Fruit fly (Drosophila melanogaster): ENCODE measurements around the gene ppl.

Gene ppl

DNA sequence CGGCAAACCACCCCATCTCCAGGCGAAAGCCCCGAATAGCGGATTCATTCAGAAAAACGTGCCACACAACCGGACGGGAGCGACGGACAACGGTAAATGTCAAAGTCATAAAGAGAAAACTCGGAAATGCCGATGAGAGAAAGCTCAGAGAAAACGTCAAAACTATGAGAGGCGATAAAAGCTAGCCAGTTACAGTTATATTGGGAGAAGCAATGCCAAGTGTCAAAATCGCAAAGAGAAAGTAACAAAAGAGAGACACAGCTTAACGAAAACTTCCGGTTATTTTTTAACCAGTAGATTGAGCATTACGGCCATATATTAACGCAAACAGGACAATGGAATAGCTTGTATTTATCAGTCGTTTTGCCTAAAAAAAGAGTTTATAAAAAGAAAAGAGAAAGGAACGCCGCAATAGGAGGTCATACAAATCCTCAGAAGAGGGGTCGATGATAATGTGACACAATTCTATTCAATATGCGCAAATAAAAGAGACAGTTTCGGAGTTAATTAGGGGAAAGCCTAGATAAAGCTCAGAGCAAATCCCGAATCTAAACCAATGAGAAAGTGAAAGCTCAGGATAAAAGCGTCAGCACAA is 38.1 kb upstream of the ppl start:
- TF ChIP-seq Hr78 (GFP tag; optimal IDR thresholded peaks at IDR 0.05) (no peak), OdsH (GFP tag; optimal IDR thresholded peaks at IDR 0.05) (no peak), brk (GFP tag; optimal IDR thresholded peaks at IDR 0.05) (no peak), jim (GFP tag; optimal IDR thresholded peaks at IDR 0.05) (no peak), Myc (optimal IDR thresholded peaks at IDR 0.05) (no peak), Vsx2 (GFP tag; optimal IDR thresholded peaks at IDR 0.05; ENCODE audit: partially characterized antibody) (no peak), Dfd (GFP tag; optimal IDR thresholded peaks at IDR 0.05) (no peak)

- TF ChIP-seq sv (GFP tag; optimal IDR thresholded peaks at IDR 0.05) (no peak), fru (GFP tag; optimal IDR thresholded peaks at IDR 0.05) (no peak), Vsx2 (GFP tag; optimal IDR thresholded peaks at IDR 0.05; ENCODE audit: partially characterized antibody) (no peak), OdsH (GFP tag; optimal IDR thresholded peaks at IDR 0.05) (no peak), Jra (GFP tag; optimal IDR thresholded peaks at IDR 0.05) (no peak), foxo (GFP tag; optimal IDR thresholded peaks at IDR 0.05) (no peak), jim (GFP tag; optimal IDR thresholded peaks at IDR 0.05) (no peak), br (GFP tag; optimal IDR thresholded peaks at IDR 0.05) (no peak)
Observed at dm6 chr3L:21318474-21318873, 37.2 kb upstream of the ppl start, which contains the start of gene Rab26. Gene Rab26, plus strand, starts transcription at chr3L:21318774.

dm6 chr3L:21317416-21318259 is 36.3 kb upstream of the ppl start, which contains the start of gene Pc:
Gene Pc, minus strand, starts transcription at chr3L:21318020.
- no peak for TF ChIP-seq Abd-B (GFP tag; optimal IDR thresholded peaks at IDR 0.05)
- no peak for TF ChIP-seq woc (GFP tag; optimal IDR thresholded peaks at IDR 0.05)
- TF ChIP-seq N (GFP tag; optimal IDR thresholded peaks at IDR 0.05), result peak; percentile 37
- TF ChIP-seq h (GFP tag; optimal IDR thresholded peaks at IDR 0.05), result peak; percentile 20
- TF ChIP-seq sage (GFP tag; optimal IDR thresholded peaks at IDR 0.05), result no peak
- no peak for TF ChIP-seq dl (GFP tag; optimal IDR thresholded peaks at IDR 0.05; ENCODE audit: insufficient read depth in 1 of 2, partially characterized antibody in 2 of 2)
- no peak for TF ChIP-seq psq (GFP tag; optimal IDR thresholded peaks at IDR 0.05)
- peak; percentile 44 for TF ChIP-seq Vsx2 (GFP tag; optimal IDR thresholded peaks at IDR 0.05; ENCODE audit: partially characterized antibody)
- no peak for TF ChIP-seq sv (GFP tag; optimal IDR thresholded peaks at IDR 0.05)
- TF ChIP-seq Myc (optimal IDR thresholded peaks at IDR 0.05), result peak; percentile 6
- no peak for TF ChIP-seq tai (GFP tag; optimal IDR thresholded peaks at IDR 0.05)
- TF ChIP-seq dsf (GFP tag; optimal IDR thresholded peaks at IDR 0.05; ENCODE audit: borderline replicate concordance), result no peak
- TF ChIP-seq Rel (GFP tag; optimal IDR thresholded peaks at IDR 0.05), result no peak
- TF ChIP-seq Rel (tag; optimal IDR thresholded peaks at IDR 0.05), result no peak
- TF ChIP-seq Dif (GFP tag; optimal IDR thresholded peaks at IDR 0.05; ENCODE audit: partially characterized antibody), result no peak
- TF ChIP-seq fru (GFP tag; optimal IDR thresholded peaks at IDR 0.05), result no peak
- peak; percentile 38 for TF ChIP-seq Hr83 (GFP tag; optimal IDR thresholded peaks at IDR 0.05; ENCODE audit: poor library complexity, severe bottlenecking)
- TF ChIP-seq HLH106 (tag; optimal IDR thresholded peaks at IDR 0.05), result peak; percentile 22
- no peak for TF ChIP-seq Jra (GFP tag; optimal IDR thresholded peaks at IDR 0.05)
- no peak for TF ChIP-seq GATAd (GFP tag; optimal IDR thresholded peaks at IDR 0.05)
- TF ChIP-seq jim (GFP tag; optimal IDR thresholded peaks at IDR 0.05), result no peak

dm6 chr3L:21304400-21304799 is 23.1 kb upstream of the ppl start, which contains the start of the genes CG11309 and CG7632:
Gene CG11309, minus strand, starts transcription at chr3L:21304658.
Gene CG7632, plus strand, starts transcription at chr3L:21304697.
- TF ChIP-seq Dif (GFP tag; optimal IDR thresholded peaks at IDR 0.05; ENCODE audit: partially characterized antibody) (no peak), psq (GFP tag; optimal IDR thresholded peaks at IDR 0.05) (peak; percentile 98), Mio (GFP tag; optimal IDR thresholded peaks at IDR 0.05) (peak; percentile 94), dsf (GFP tag; optimal IDR thresholded peaks at IDR 0.05; ENCODE audit: borderline replicate concordance) (peak; percentile 97), dl (GFP tag; optimal IDR thresholded peaks at IDR 0.05; ENCODE audit: insufficient read depth in 1 of 2, partially characterized antibody in 2 of 2) (no peak), foxo (GFP tag; optimal IDR thresholded peaks at IDR 0.05) (peak; percentile 98 to 100), N (GFP tag; optimal IDR thresholded peaks at IDR 0.05) (no peak), jim (GFP tag; optimal IDR thresholded peaks at IDR 0.05) (no peak), HLH106 (tag; optimal IDR thresholded peaks at IDR 0.05) (peak; percentile 100), sage (GFP tag; optimal IDR thresholded peaks at IDR 0.05) (peak; percentile 99), lola (GFP tag; optimal IDR thresholded peaks at IDR 0.05) (no peak), usp (GFP tag; optimal IDR thresholded peaks at IDR 0.05) (no peak), Hnf4 (GFP tag; optimal IDR thresholded peaks at IDR 0.05) (peak; percentile 99), rgr (GFP tag; optimal IDR thresholded peaks at IDR 0.05) (peak; percentile 100), Vsx2 (GFP tag; optimal IDR thresholded peaks at IDR 0.05; ENCODE audit: partially characterized antibody) (no peak), dmrt93B (GFP tag; optimal IDR thresholded peaks at IDR 0.05) (peak; percentile 98), h (GFP tag; optimal IDR thresholded peaks at IDR 0.05) (peak; percentile 100), CG32264 (GFP tag; optimal IDR thresholded peaks at IDR 0.05) (peak; percentile 98), Hr78 (GFP tag; optimal IDR thresholded peaks at IDR 0.05) (no peak), pan (optimal IDR thresholded peaks at IDR 0.05) (no peak), Hr83 (GFP tag; optimal IDR thresholded peaks at IDR 0.05; ENCODE audit: poor library complexity, severe bottlenecking) (peak; percentile 98), ey (GFP tag; optimal IDR thresholded peaks at IDR 0.05) (peak; percentile 99), Jra (GFP tag; optimal IDR thresholded peaks at IDR 0.05) (peak; percentile 98), woc (GFP tag; optimal IDR thresholded peaks at IDR 0.05) (peak; percentile 99), Rel (GFP tag; optimal IDR thresholded peaks at IDR 0.05) (peak; percentile 99), Rel (tag; optimal IDR thresholded peaks at IDR 0.05) (peak; percentile 98), brk (GFP tag; optimal IDR thresholded peaks at IDR 0.05) (peak; percentile 99), tai (GFP tag; optimal IDR thresholded peaks at IDR 0.05) (peak; percentile 98), Abd-B (GFP tag; optimal IDR thresholded peaks at IDR 0.05) (no peak), GATAd (GFP tag; optimal IDR thresholded peaks at IDR 0.05) (peak; percentile 97), Myc (optimal IDR thresholded peaks at IDR 0.05) (peak; percentile 41), fru (GFP tag; optimal IDR thresholded peaks at IDR 0.05) (peak; percentile 99), OdsH (GFP tag; optimal IDR thresholded peaks at IDR 0.05) (peak; percentile 100), br (GFP tag; optimal IDR thresholded peaks at IDR 0.05) (peak; percentile 100)

All from whole organism, wandering third instar larva.